Fruit fly (Drosophila melanogaster): Measurements from ENCODE around the gene CG2200.
A peak's percentile ranks its signal among the peaks of the same experiment; 100 is the strongest.

The CG2200 gene

dm6 chrX:13108144-13108824 is 14.2 kb downstream of the CG2200 start, which contains the start of gene Fer3HCH (continued):
- TF ChIP-seq hkb (optimal IDR thresholded peaks at IDR 0.05), result no peak
- 0 out of 2 replicates have a peak, but pooled peaks have one; percentile 10 for TF ChIP-seq hkb (GFP tag; IDR thresholded peaks at IDR 0.05)
- peak; percentile 9 for TF ChIP-seq Blimp-1 (GFP tag; optimal IDR thresholded peaks at IDR 0.05)
- peak; percentile 39 for TF ChIP-seq gem (tag; optimal IDR thresholded peaks at IDR 0.05)
- TF ChIP-seq Aef1 (GFP tag; IDR thresholded peaks at IDR 0.05), result no peak
- peak; percentile 3 for TF ChIP-seq CG7987 (GFP tag; optimal IDR thresholded peaks at IDR 0.05)
- TF ChIP-seq CG3726 (GFP tag; IDR thresholded peaks at IDR 0.05), result no peak
- TF ChIP-seq CG33213 (GFP tag; optimal IDR thresholded peaks at IDR 0.05), result no peak
- TF ChIP-seq CG14014 (GFP tag; IDR thresholded peaks at IDR 0.05), result peak; percentile 43; the same call in 1 of the 2 replicates
- TF ChIP-seq bsh (GFP tag; optimal IDR thresholded peaks at IDR 0.05), result peak in 1 of 2 experiments; percentile 20
- peak; percentile 25; the same call in 1 of the 2 replicates for TF ChIP-seq Xrp1 (GFP tag; IDR thresholded peaks at IDR 0.05)
- TF ChIP-seq CG17568 (GFP tag; optimal IDR thresholded peaks at IDR 0.05), result peak; percentile 25
- peak; percentile 0 for TF ChIP-seq org-1 (GFP tag; optimal IDR thresholded peaks at IDR 0.05)
- TF ChIP-seq schlank (tag; optimal IDR thresholded peaks at IDR 0.05), result no peak
- TF ChIP-seq CG5180 (GFP tag; optimal IDR thresholded peaks at IDR 0.05), result peak; percentile 27
- TF ChIP-seq odd (GFP tag; optimal IDR thresholded peaks at IDR 0.05), result no peak
- TF ChIP-seq CG14710 (tag; optimal IDR thresholded peaks at IDR 0.05), result peak; percentile 3
- TF ChIP-seq Ptx1 (GFP tag; IDR thresholded peaks at IDR 0.05), result peak; percentile 12; the same call in 1 of the 2 replicates
- TF ChIP-seq Usf (GFP tag; optimal IDR thresholded peaks at IDR 0.05), result no peak
- TF ChIP-seq CG11695 (GFP tag; IDR thresholded peaks at IDR 0.05), result peak; percentile 22; the same call in 1 of the 3 replicates
- peak; percentile 54 for TF ChIP-seq dmrt99B (tag; optimal IDR thresholded peaks at IDR 0.05)
- peak; percentile 5 for TF ChIP-seq CG33557 (GFP tag; optimal IDR thresholded peaks at IDR 0.05)
- TF ChIP-seq CG31441 (GFP tag; IDR thresholded peaks at IDR 0.05), result no peak
- TF ChIP-seq CG11504 (tag; optimal IDR thresholded peaks at IDR 0.05), result peak; percentile 11
- peak; percentile 6 for TF ChIP-seq CG7556 (GFP tag; optimal IDR thresholded peaks at IDR 0.05)
- TF ChIP-seq kni (GFP tag; optimal IDR thresholded peaks at IDR 0.05), result peak; percentile 70
- TF ChIP-seq CG18599 (GFP tag; optimal IDR thresholded peaks at IDR 0.05), result peak; percentile 19
- TF ChIP-seq CG1603 (tag; optimal IDR thresholded peaks at IDR 0.05), result peak; percentile 22
- TF ChIP-seq CG17359 (tag; optimal IDR thresholded peaks at IDR 0.05), result peak; percentile 23
- TF ChIP-seq CHES-1-like (GFP tag; optimal IDR thresholded peaks at IDR 0.05), result no peak
- peak; percentile 68 for TF ChIP-seq Med (GFP tag)
- 0 out of 2 replicates have a peak, but pooled peaks have one; percentile 29 for TF ChIP-seq Awh (GFP tag; IDR thresholded peaks at IDR 0.05)
- no peak for TF ChIP-seq jing (GFP tag; optimal IDR thresholded peaks at IDR 0.05)
- no peak for TF ChIP-seq nerfin-2 (GFP tag; IDR thresholded peaks at IDR 0.05; ENCODE audit: partially characterized antibody)
- TF ChIP-seq MTF-1 (GFP tag; optimal IDR thresholded peaks at IDR 0.05; ENCODE audit: borderline replicate concordance), result peak; percentile 4
- TF ChIP-seq CG8924 (tag; optimal IDR thresholded peaks at IDR 0.05), result peak; percentile 12
- peak; percentile 51 for TF ChIP-seq CG4328 (GFP tag; optimal IDR thresholded peaks at IDR 0.05)
- peak; percentile 82 for TF ChIP-seq D19A (tag; optimal IDR thresholded peaks at IDR 0.05)
- peak; percentile 2 for TF ChIP-seq Vsx1 (GFP tag; optimal IDR thresholded peaks at IDR 0.05)
- peak; percentile 30 for TF ChIP-seq CG13424 (tag; optimal IDR thresholded peaks at IDR 0.05)
- TF ChIP-seq Fer1 (GFP tag; optimal IDR thresholded peaks at IDR 0.05), result peak; percentile 9
- TF ChIP-seq CG12219 (GFP tag; optimal IDR thresholded peaks at IDR 0.05), result no peak
- no peak for TF ChIP-seq Spps (tag; optimal IDR thresholded peaks at IDR 0.05)
- 0 out of 2 replicates have a peak, but pooled peaks have one; percentile 20 for TF ChIP-seq CG1024 (GFP tag; IDR thresholded peaks at IDR 0.05)
- peak; percentile 36 for TF ChIP-seq CG13296 (GFP tag; optimal IDR thresholded peaks at IDR 0.05)

Measured in whole organism, embryonic.